Worm (Caenorhabditis elegans) whole organism, L4/young adult: Measurements from ENCODE around the gene Y17G7B.20.

Experiments used
- W03F9.2 ChIP-seq: fragments of 150-350 bp; optimal IDR thresholded peaks from 2 replicates; lab custom pipeline; 2014; ENCODE audit warnings: missing biosample characterization, missing genetic modification characterization
- dao-5 ChIP-seq: sonication (generic microtip); optimal IDR thresholded peaks from 2 replicates; lab custom pipeline; 2016; ENCODE audit warnings: missing genotype, missing genetic modification characterization, moderate library complexity, missing compliant biosample characterization
- him-1 ChIP-seq: sonication (generic microtip); optimal IDR thresholded peaks from 2 replicates; lab custom pipeline; 2016; ENCODE audit warnings: missing genotype, missing genetic modification reagents, missing genetic modification characterization, missing compliant biosample characterization

Gene Y17G7B.20

DNA sequence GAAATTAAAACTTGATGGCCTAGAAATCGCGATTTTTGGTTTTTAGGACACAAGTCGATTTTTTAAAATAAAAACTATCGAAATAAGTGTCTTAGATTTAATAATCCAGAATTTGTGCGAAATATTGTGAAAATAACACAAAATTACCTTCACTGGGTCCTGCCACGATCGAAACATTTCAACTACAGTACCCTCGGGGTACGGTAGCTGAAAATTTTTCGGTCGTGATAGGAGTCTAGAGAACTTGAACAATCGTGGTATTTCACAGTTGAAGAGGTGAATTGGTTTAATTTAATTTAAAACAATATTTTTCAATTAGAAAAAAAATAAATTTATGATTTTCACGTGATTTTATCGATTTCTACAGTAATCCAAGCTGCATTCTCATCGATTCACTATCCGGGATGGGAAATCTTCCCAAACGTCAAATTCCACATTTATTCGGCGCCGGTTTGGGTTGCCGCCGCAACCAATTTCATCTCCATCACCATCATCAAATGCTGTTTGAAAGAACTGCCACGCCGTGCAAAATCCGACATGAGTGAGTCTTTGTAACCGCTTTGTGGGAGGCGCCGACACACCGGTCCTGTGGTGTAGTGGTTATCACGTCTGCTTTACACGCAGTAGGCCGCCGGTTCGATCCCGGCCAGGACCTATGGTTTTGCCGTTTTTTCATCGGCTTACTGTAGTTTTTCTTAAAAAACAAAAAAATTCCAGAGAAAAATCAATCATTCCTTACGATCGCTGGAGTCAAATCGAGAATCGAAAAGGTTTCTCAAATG lies 20.7 kb downstream of the Y17G7B.20 start:
- TF ChIP-seq him-1 (tag; lab: Kevin White, UChicago): no peak
- no peak for TF ChIP-seq W03F9.2
- TF ChIP-seq dao-5: no peak

DNA sequence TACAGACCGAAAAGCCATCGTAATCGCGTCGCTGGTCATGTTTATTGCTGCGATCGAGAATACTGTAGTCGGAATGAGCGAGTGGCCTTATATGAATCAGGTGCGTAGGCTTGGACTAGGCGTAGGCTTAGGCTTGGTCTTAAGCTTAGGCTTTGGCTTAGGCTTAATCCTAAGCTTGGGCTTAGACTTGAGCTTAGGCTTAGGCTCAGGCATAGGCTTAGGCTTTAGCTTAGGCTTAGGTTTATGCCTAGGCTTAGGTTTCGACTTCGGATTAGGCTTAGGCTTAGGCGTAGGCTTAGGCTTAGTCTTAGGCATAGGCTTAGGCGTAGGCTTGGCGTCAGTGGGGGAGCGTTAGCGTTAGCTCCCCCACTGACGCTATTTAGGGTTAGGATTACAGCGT lies 24.8 kb downstream of the Y17G7B.20 start:
- no peak for TF ChIP-seq him-1 (tag; lab: Kevin White, UChicago)
- no peak for TF ChIP-seq dao-5
- TF ChIP-seq W03F9.2: no peak

DNA sequence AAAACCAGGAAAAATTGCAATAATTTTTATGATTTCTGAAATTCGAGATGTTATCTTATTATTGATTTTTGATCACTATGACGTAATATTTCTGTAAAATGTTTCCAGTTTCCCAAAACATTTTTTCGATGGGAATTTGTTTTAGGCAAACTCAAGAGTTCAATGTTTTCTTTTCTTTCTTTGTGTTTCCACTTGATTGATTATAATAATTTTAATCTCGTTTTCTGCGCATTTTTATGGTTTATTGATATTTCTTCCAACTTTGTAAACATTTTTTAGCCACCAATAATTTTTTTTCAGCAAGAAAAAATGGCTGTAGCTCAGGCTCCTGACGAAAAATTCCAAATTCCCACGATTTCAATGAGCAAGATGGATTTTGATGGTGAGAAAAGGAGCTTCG lies 25.4 kb downstream of the Y17G7B.20 start, which contains the start of gene W03C9.6:
Gene W03C9.6, plus strand, starts transcription at position 301 of the 400 bp plus-strand sequence.
- TF ChIP-seq him-1 (tag; lab: Kevin White, UChicago) (no peak), W03F9.2 (no peak), dao-5 (no peak)

DNA sequence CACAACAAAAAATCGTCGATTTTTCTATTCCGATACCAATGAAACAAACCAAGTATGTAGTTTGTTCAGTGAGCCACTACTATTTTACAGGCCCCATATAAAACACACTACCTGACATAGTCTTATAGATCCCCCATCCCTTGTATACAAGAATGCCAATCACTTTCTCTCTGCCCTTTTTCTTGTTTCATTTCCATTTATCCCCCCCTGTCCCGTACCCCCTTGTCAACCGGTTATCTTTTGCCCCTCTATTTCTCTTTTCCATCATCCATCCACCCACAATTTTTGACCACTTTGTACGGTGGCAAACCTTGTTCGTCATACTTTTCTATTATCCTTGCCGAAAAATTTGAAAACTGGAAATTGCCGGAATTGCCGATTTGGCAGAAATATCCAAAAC lies 26.7 kb downstream of the Y17G7B.20 start:
- TF ChIP-seq dao-5 (no peak), him-1 (tag; lab: Kevin White, UChicago) (no peak), W03F9.2 (no peak)

DNA sequence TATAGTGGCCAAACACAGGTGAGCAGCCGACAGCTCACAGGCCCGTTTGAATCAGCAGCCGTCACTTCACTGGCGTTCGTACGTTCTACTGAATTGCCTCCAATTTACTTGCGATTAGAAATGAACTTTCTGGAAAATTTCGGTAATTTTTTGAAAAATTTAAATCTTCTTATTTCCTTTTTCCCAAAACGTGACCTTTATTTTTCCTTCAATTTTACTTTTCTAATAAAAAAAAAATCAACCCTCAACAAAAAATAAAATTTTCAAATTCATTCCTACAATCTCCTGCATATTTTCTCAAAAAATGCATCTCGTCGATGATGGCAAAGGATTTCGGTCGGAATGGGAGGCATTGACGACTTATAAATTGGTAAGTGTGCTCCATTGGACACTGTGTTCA lies 31.2 kb downstream of the Y17G7B.20 start, which contains the start of gene W03C9.8:
Gene W03C9.8, plus strand, starts transcription at position 301 of the 400 bp plus-strand sequence.
- TF ChIP-seq dao-5 (no peak), W03F9.2 (no peak), him-1 (tag; lab: Kevin White, UChicago) (no peak)

DNA sequence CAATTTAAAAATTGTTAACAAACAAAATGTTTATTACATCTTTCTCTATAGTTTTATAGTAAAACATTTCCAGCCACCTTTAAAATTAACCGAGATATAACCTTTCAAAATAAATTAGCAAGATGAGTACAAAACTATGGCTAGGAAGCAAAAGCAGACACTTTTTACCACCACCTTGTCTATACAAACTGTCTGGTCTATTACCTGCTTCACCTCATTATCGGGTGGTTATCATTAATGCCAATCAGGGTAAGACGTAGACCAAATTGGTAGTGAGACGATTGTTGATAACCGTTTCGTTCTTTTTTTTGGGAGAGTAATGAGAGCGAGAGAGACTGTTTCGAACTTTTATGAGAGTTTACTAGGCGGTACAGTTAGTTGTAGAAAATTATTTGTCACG lies 43.3 kb downstream of the Y17G7B.20 start:
- TF ChIP-seq him-1 (tag; lab: Kevin White, UChicago): no peak
- no peak for TF ChIP-seq dao-5
- TF ChIP-seq W03F9.2: no peak

DNA sequence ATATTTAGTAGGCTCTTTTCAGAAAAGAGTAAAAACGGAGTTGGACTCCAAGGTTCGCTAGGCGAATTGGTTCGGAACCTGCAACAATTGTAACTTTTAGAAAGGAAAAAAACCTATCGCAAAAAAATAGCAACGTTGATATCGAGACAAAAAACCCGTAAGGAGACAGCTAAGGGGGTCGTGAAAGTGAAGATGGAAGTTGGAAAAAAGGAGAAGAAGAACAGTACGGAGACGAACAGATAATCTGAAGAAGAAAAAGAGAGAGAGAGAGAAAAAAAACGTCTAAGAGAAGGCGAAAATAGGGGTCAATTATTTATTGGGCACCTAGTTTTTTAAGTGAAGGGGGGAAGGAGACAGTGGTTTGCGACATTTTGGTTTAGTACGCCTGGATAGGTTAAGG lies 44.4 kb downstream of the Y17G7B.20 start, which contains the start of gene lin-29:
Gene lin-29, minus strand, starts transcription at position 78 of the 400 bp plus-strand sequence.
- no peak for TF ChIP-seq dao-5
- no peak for TF ChIP-seq him-1 (tag; lab: Kevin White, UChicago)
- no peak for TF ChIP-seq W03F9.2

DNA sequence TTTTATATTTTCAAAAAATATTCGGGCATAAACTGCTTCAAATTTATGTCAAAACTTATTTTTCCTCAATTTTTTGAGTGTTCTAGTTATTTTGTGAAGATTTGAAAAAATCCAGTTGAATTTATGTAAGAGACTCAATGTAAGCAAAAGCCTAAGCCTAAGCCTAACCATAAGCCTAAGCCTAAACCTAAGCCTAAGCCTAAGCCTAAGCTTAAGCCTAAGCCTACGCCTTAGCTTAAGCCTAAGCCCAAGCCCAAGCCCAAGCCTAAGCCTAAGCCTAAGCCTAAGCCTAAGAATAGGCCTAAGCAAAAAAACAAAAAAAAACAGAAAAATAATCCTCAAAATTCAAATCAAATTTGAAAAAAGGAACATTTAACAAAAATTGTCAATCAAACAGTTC lies 49.5 kb downstream of the Y17G7B.20 start:
- no peak for TF ChIP-seq him-1 (tag; lab: Kevin White, UChicago)
- no peak for TF ChIP-seq W03F9.2
- TF ChIP-seq dao-5: no peak

DNA sequence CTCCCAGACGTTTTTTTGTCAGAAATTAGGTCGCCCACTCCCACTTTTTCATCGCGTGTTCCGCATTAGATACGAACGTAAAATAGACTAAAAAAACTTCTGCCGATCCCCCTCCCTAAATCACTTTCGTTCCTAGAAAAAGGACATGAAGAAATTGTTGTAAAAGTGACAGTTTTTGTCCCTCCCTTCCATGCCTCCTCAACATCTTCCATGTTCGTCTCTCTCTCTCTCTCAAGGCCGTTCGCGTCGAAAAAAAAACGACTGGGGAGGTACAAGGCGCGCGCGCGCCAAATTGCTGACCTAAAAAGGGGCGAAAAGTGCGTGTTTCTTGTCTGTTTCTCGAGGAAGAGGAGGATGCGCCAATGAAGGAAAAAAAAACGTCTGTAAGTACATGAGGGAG lies 50.9 kb downstream of the Y17G7B.20 start:
- TF ChIP-seq W03F9.2: no peak
- no peak for TF ChIP-seq him-1 (tag; lab: Kevin White, UChicago)
- no peak for TF ChIP-seq dao-5
